Fruit fly (Drosophila melanogaster): ENCODE data around the gene Cftr.
A peak's percentile ranks its signal among the peaks of the same experiment; 100 is the strongest.

Cftr gene

dm6 chr3R:24548832-24549231 is 5.1 kb upstream of the Cftr start:
- TF ChIP-seq Vsx2 (GFP tag; optimal IDR thresholded peaks at IDR 0.05; ENCODE audit: partially characterized antibody), result no peak
- TF ChIP-seq br (GFP tag; optimal IDR thresholded peaks at IDR 0.05), result no peak

DNA sequence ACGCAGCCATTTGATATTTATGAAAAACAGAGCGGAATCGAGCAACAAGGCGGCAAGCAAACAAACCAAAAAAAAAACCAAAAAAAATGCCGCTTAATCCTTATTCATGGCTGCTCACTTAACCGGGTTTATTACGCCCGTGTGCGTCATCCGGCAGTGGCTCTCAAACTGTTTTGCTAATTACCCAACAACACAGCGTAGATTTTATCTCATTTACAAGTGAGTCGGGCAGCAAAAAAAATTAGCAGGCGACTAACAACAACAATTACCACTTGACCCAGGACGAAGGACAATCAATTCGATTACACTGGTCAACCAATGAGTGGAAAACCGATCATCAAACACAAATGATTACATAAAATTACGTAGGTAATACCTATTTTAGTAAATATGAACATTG is 4.5 kb upstream of the Cftr start:
- no peak for TF ChIP-seq Abd-B (GFP tag; optimal IDR thresholded peaks at IDR 0.05)
- TF ChIP-seq Jra (GFP tag; optimal IDR thresholded peaks at IDR 0.05), result no peak
- no peak for TF ChIP-seq Dfd (GFP tag; optimal IDR thresholded peaks at IDR 0.05)
- no peak for TF ChIP-seq jim (GFP tag; optimal IDR thresholded peaks at IDR 0.05)
- no peak for TF ChIP-seq psq (GFP tag; optimal IDR thresholded peaks at IDR 0.05)
- TF ChIP-seq OdsH (GFP tag; optimal IDR thresholded peaks at IDR 0.05), result no peak
- no peak for TF ChIP-seq Hr83 (GFP tag; optimal IDR thresholded peaks at IDR 0.05; ENCODE audit: poor library complexity, severe bottlenecking)
- no peak for TF ChIP-seq Hr78 (GFP tag; optimal IDR thresholded peaks at IDR 0.05)
- no peak for TF ChIP-seq usp (GFP tag; optimal IDR thresholded peaks at IDR 0.05)
- TF ChIP-seq ey (GFP tag; optimal IDR thresholded peaks at IDR 0.05), result no peak
- TF ChIP-seq sv (GFP tag; optimal IDR thresholded peaks at IDR 0.05), result no peak
- TF ChIP-seq pan (optimal IDR thresholded peaks at IDR 0.05), result no peak
- TF ChIP-seq dsf (GFP tag; optimal IDR thresholded peaks at IDR 0.05; ENCODE audit: borderline replicate concordance), result no peak
- TF ChIP-seq CG32264 (GFP tag; optimal IDR thresholded peaks at IDR 0.05), result no peak
- no peak for TF ChIP-seq dl (GFP tag; optimal IDR thresholded peaks at IDR 0.05; ENCODE audit: insufficient read depth in 1 of 2, partially characterized antibody in 2 of 2)
- TF ChIP-seq Myc (optimal IDR thresholded peaks at IDR 0.05), result no peak
- no peak for TF ChIP-seq N (GFP tag; optimal IDR thresholded peaks at IDR 0.05)
- TF ChIP-seq dmrt93B (GFP tag; optimal IDR thresholded peaks at IDR 0.05), result no peak
- no peak for TF ChIP-seq fru (GFP tag; optimal IDR thresholded peaks at IDR 0.05)
- TF ChIP-seq sage (GFP tag; optimal IDR thresholded peaks at IDR 0.05), result no peak

DNA sequence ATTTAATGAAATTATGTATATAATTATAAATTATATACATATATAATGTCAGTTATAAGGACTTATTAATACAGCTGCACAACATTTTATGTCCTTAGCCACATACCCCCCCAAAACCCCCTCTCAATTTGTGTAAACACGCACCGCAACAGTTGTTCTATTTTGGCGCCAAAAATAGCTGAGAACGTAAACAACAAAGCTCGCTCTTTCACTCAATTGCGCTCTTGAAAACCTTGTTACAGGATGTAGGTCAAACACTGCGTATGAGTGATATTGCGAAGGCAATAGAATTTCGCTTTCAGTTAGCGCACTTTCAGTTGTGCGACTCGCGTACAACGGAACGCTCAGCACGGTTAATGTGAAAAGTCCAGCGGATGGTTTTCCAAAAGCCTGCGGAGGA is 674 bp upstream of the Cftr start, which contains the start of gene Esyt2:
Gene Esyt2 (plus strand): TSS at position 332 of the 400 bp plus-strand sequence.
- TF ChIP-seq tai (GFP tag; optimal IDR thresholded peaks at IDR 0.05) (no peak), brk (GFP tag; optimal IDR thresholded peaks at IDR 0.05) (no peak), rgr (GFP tag; optimal IDR thresholded peaks at IDR 0.05) (no peak), Abd-B (GFP tag; optimal IDR thresholded peaks at IDR 0.05) (no peak)

DNA sequence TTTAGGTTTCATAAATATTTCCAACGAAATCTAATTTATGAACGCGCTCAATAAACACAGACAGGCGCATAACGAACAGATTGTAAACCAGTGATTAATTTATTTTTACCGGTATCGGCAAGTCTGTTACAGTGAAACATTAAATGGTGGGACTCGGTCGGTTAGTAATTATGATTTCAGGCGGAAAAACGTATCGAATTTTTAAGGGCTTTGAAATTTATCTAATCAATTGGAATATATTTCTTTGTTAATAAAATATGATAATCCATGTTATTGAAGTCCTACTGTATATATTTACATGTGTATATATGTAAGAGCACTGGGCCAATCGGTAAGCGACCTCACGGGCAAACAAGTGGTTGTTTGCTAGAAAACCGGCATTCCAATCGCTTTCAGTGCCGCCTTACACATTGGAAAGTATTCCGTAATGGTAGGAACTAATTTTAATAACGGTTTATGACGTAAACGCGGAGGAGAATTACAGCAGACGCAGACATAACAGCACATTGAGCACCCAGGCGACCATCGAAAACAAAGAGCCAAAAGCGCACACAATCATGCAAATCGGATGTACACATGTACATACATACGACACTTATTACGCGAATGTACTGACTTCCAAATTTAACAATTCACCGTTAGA is 560 bp downstream of the Cftr start:
- TF ChIP-seq CG9705 (GFP tag; optimal IDR thresholded peaks at IDR 0.05) (peak; percentile 87), h (GFP tag; optimal IDR thresholded peaks at IDR 0.05) (peak; percentile 98), Dif (GFP tag; optimal IDR thresholded peaks at IDR 0.05; ENCODE audit: partially characterized antibody) (no peak), fru (GFP tag; optimal IDR thresholded peaks at IDR 0.05) (peak; percentile 93), woc (GFP tag; optimal IDR thresholded peaks at IDR 0.05) (peak; percentile 84), N (GFP tag; optimal IDR thresholded peaks at IDR 0.05) (no peak), Hr83 (GFP tag; optimal IDR thresholded peaks at IDR 0.05; ENCODE audit: poor library complexity, severe bottlenecking) (peak; percentile 63), rgr (GFP tag; optimal IDR thresholded peaks at IDR 0.05) (peak; percentile 97), Dfd (GFP tag; optimal IDR thresholded peaks at IDR 0.05) (no peak), foxo (GFP tag; optimal IDR thresholded peaks at IDR 0.05) (peak in 1 of 2 experiments; percentile 85), dl (GFP tag; optimal IDR thresholded peaks at IDR 0.05; ENCODE audit: insufficient read depth in 1 of 2, partially characterized antibody in 2 of 2) (no peak), dsf (GFP tag; optimal IDR thresholded peaks at IDR 0.05; ENCODE audit: borderline replicate concordance) (peak; percentile 74), CrebA (GFP tag; optimal IDR thresholded peaks at IDR 0.05; ENCODE audit: borderline replicate concordance) (no peak), Jra (GFP tag; optimal IDR thresholded peaks at IDR 0.05) (peak; percentile 85), usp (GFP tag; optimal IDR thresholded peaks at IDR 0.05) (no peak), Hr78 (GFP tag; optimal IDR thresholded peaks at IDR 0.05) (no peak), Mio (GFP tag; optimal IDR thresholded peaks at IDR 0.05) (peak; percentile 89), sage (GFP tag; optimal IDR thresholded peaks at IDR 0.05) (peak; percentile 92), tai (GFP tag; optimal IDR thresholded peaks at IDR 0.05) (no peak), Sp1 (GFP tag; optimal IDR thresholded peaks at IDR 0.05) (peak; percentile 95), HLH106 (tag; optimal IDR thresholded peaks at IDR 0.05) (peak; percentile 94), Vsx2 (GFP tag; optimal IDR thresholded peaks at IDR 0.05; ENCODE audit: partially characterized antibody) (no peak), Rel (GFP tag; optimal IDR thresholded peaks at IDR 0.05) (peak; percentile 34), Rel (tag; optimal IDR thresholded peaks at IDR 0.05) (peak; percentile 78), CG32264 (GFP tag; optimal IDR thresholded peaks at IDR 0.05) (peak; percentile 69), br (GFP tag; optimal IDR thresholded peaks at IDR 0.05) (peak; percentile 92), GATAd (GFP tag; optimal IDR thresholded peaks at IDR 0.05) (peak; percentile 52), ey (GFP tag; optimal IDR thresholded peaks at IDR 0.05) (peak; percentile 96), psq (GFP tag; optimal IDR thresholded peaks at IDR 0.05) (peak; percentile 90), pan (optimal IDR thresholded peaks at IDR 0.05) (no peak), brk (GFP tag; optimal IDR thresholded peaks at IDR 0.05) (no peak), dmrt93B (GFP tag; optimal IDR thresholded peaks at IDR 0.05) (peak; percentile 87), jim (GFP tag; optimal IDR thresholded peaks at IDR 0.05) (no peak), OdsH (GFP tag; optimal IDR thresholded peaks at IDR 0.05) (peak; percentile 97), sv (GFP tag; optimal IDR thresholded peaks at IDR 0.05) (peak; percentile 92), Abd-B (GFP tag; optimal IDR thresholded peaks at IDR 0.05) (no peak), Hnf4 (GFP tag; optimal IDR thresholded peaks at IDR 0.05) (peak; percentile 93), Myc (optimal IDR thresholded peaks at IDR 0.05) (no peak), lola (GFP tag; optimal IDR thresholded peaks at IDR 0.05) (no peak)

Measured in whole organism, wandering third instar larva.